Fruit fly (Drosophila melanogaster) whole organism, adult: ENCODE measurements around the gene Mau2.

ENCODE experiments used
- CG12768 ChIP-seq: fragments of 200-800 bp; sonication (Bioruptor generic); optimal IDR thresholded peaks from 2 replicates; lab custom pipeline; 2017; ENCODE audit warnings: missing biosample characterization, missing genetic modification characterization, mild to moderate bottlenecking, moderate library complexity, missing genetic modification reagents
- Clk ChIP-seq: fragments of 200-800 bp; sonication (Bioruptor generic); optimal IDR thresholded peaks from 2 replicates; lab custom pipeline; 2017; ENCODE audit warnings: missing biosample characterization, missing genetic modification characterization
- Crg-1 ChIP-seq: fragments of 200-800 bp; sonication (Bioruptor generic); optimal IDR thresholded peaks from 2 replicates; lab custom pipeline; 2016; ENCODE audit warnings: missing biosample characterization, missing genetic modification characterization
- kay ChIP-seq: fragments of 200-800 bp; sonication (Bioruptor generic); peaks from one replicate; lab custom pipeline; 2016; ENCODE audit warnings: missing biosample characterization, missing genetic modification characterization, borderline replicate concordance

dm6 chr3R:15249037-15249436 is 40.0 kb downstream of the Mau2 start, which contains the start of gene Amt:
- TF ChIP-seq Crg-1 (GFP tag; lab: Kevin White, UChicago) (no peak), Clk (GFP tag; lab: Kevin White, UChicago) (no peak), CG12768 (GFP tag; lab: Kevin White, UChicago) (no peak), kay (GFP tag; lab: Kevin White, UChicago) (no peak)
